Fruit fly (Drosophila melanogaster) whole organism, embryonic: ENCODE measurements around the gene CG34136.

Experiments
- Atf3 ChIP-seq: fragments of 200-800 bp; sonication (Bioruptor generic); optimal IDR thresholded peaks from 3 replicates; lab custom pipeline; 2016; ENCODE audit warnings: missing biosample characterization, missing genetic modification characterization
- B-H2 ChIP-seq: fragments of 200-800 bp; sonication (Bioruptor generic); optimal IDR thresholded peaks from 2 replicates; lab custom pipeline; 2018; ENCODE audit warnings: missing biosample characterization, mild to moderate bottlenecking, missing genetic modification characterization
- CG12744 ChIP-seq: fragments of 200-800 bp; sonication (Bioruptor generic); optimal IDR thresholded peaks from 2 replicates; lab custom pipeline; 2016; ENCODE audit warnings: missing biosample characterization, missing genetic modification characterization
- CG13775 ChIP-seq: fragments of 200-800 bp; sonication (Bioruptor generic); optimal IDR thresholded peaks from 3 replicates; lab custom pipeline; 2017; ENCODE audit warnings: missing biosample characterization, mild to moderate bottlenecking, missing genetic modification characterization
- CG14441 ChIP-seq: fragments of 200-800 bp; sonication (Bioruptor generic); IDR thresholded peaks from 2 replicates; pipeline ENCODE4 v1.3.6; 2022; ENCODE audit warnings: missing biosample characterization, missing genetic modification characterization
- CG14710 ChIP-seq: fragments of 200-800 bp; sonication (Bioruptor generic); optimal IDR thresholded peaks from 3 replicates; lab custom pipeline; 2019; ENCODE audit warnings: missing biosample characterization, mild to moderate bottlenecking, missing genetic modification characterization, moderate library complexity
- CG15073 ChIP-seq: fragments of 200-800 bp; sonication (Bioruptor generic); optimal IDR thresholded peaks from 2 replicates; lab custom pipeline; 2016; ENCODE audit warnings: missing biosample characterization, missing genetic modification characterization
- CG15514 ChIP-seq: fragments of 200-800 bp; sonication (Bioruptor generic); optimal IDR thresholded peaks from 3 replicates; lab custom pipeline; 2017; ENCODE audit warnings: missing biosample characterization, missing genetic modification characterization, mild to moderate bottlenecking, moderate library complexity, missing genetic modification reagents
- CG15696 ChIP-seq: fragments of 200-800 bp; sonication (Bioruptor generic); optimal IDR thresholded peaks from 2 replicates; lab custom pipeline; 2019; ENCODE audit warnings: missing biosample characterization, mild to moderate bottlenecking, missing genetic modification characterization, moderate library complexity
- CG2199 ChIP-seq: fragments of 200-800 bp; sonication (Bioruptor generic); IDR thresholded peaks from 3 replicates; pipeline ENCODE4 v1.3.6; 2022; ENCODE audit warnings: missing biosample characterization, missing genetic modification characterization
- CG32532 ChIP-seq: fragments of 200-800 bp; sonication (Bioruptor generic); IDR thresholded peaks from 2 replicates; pipeline ENCODE4 v1.3.6; 2022; ENCODE audit warnings: missing biosample characterization, missing genetic modification characterization
- CG3726 ChIP-seq: fragments of 200-800 bp; sonication (Bioruptor generic); IDR thresholded peaks from 3 replicates; pipeline ENCODE4, ENCODE4 v1.3.6; 2022; ENCODE audit warnings: missing biosample characterization, missing genetic modification characterization
- CG42726 ChIP-seq: fragments of 200-800 bp; sonication (Bioruptor generic); IDR thresholded peaks from 2 replicates; pipeline ENCODE4 v1.3.6; 2022; ENCODE audit warnings: missing biosample characterization, missing genetic modification characterization; ENCODE audit not compliant: partially characterized antibody
- CG5180 ChIP-seq: fragments of 200-800 bp; sonication (Bioruptor generic); optimal IDR thresholded peaks from 3 replicates; lab custom pipeline; 2017; ENCODE audit warnings: missing biosample characterization, missing genetic modification characterization, mild to moderate bottlenecking, moderate library complexity, missing genetic modification reagents
- CG6654 ChIP-seq: fragments of 200-800 bp; sonication (Bioruptor generic); optimal IDR thresholded peaks from 2 replicates; lab custom pipeline; 2017; ENCODE audit warnings: missing biosample characterization, mild to moderate bottlenecking, missing genetic modification characterization
- CG7357 ChIP-seq: fragments of 200-800 bp; sonication (Bioruptor generic); IDR thresholded peaks from 3 replicates; pipeline ENCODE4 v1.3.6; 2022; ENCODE audit warnings: missing biosample characterization, missing genetic modification characterization
- CG9437 ChIP-seq: fragments of 200-800 bp; sonication (Bioruptor generic); optimal IDR thresholded peaks from 2 replicates; lab custom pipeline; 2018; ENCODE audit warnings: missing biosample characterization, mild to moderate bottlenecking, missing genetic modification characterization
- Chrac-16 ChIP-seq: fragments of 200-800 bp; sonication (Bioruptor generic); optimal IDR thresholded peaks from 3 replicates; lab custom pipeline; 2016; ENCODE audit warnings: missing biosample characterization, missing genetic modification characterization
- D19A ChIP-seq: fragments of 200-800 bp; optimal IDR thresholded peaks from 3 replicates; lab custom pipeline; 2019; ENCODE audit warnings: missing biosample characterization, mild to moderate bottlenecking, missing genetic modification characterization, moderate library complexity
- H2.0 ChIP-seq: fragments of 200-800 bp; sonication (Bioruptor generic); IDR thresholded peaks from 2 replicates; pipeline ENCODE4 v1.3.6; 2022; ENCODE audit warnings: missing biosample characterization, missing genetic modification characterization
- Meics ChIP-seq: fragments of 200-800 bp; sonication (Bioruptor generic); optimal IDR thresholded peaks from 2 replicates; lab custom pipeline; 2017; ENCODE audit warnings: missing biosample characterization, mild to moderate bottlenecking, missing genetic modification characterization
- Nf-YC ChIP-seq: fragments of 200-800 bp; optimal IDR thresholded peaks from 3 replicates; lab custom pipeline; 2019; ENCODE audit warnings: missing biosample characterization, mild to moderate bottlenecking, missing genetic modification characterization, moderate library complexity
- Oli ChIP-seq: fragments of 200-800 bp; sonication (Bioruptor generic); optimal IDR thresholded peaks from 2 replicates; lab custom pipeline; 2018; ENCODE audit warnings: missing biosample characterization, mild to moderate bottlenecking, missing genetic modification characterization, moderate library complexity
- Opbp ChIP-seq: fragments of 200-800 bp; sonication (Bioruptor generic); IDR thresholded peaks from 3 replicates; pipeline ENCODE4 v1.3.6; 2022; ENCODE audit warnings: missing biosample characterization, missing genetic modification characterization; ENCODE audit not compliant: partially characterized antibody
- Scr ChIP-seq: fragments of 200-800 bp; sonication (Bioruptor generic); IDR thresholded peaks from 2 replicates; pipeline ENCODE4 v1.3.6; 2022; ENCODE audit warnings: missing biosample characterization, missing genetic modification characterization; ENCODE audit not compliant: partially characterized antibody
- Spps ChIP-seq: fragments of 200-800 bp; sonication (Bioruptor generic); optimal IDR thresholded peaks from 2 replicates; lab custom pipeline; 2018; ENCODE audit warnings: missing biosample characterization, mild to moderate bottlenecking, missing genetic modification characterization
- Trl ChIP-seq, 3 experiments: fragments of >200 bp in 2 of 3; fragments of 200-800 bp in 1 of 3; sonication (Bioruptor generic) in 1 of 3; optimal IDR thresholded peaks; 2 replicates in 1 of 3; 3 replicates in 2 of 3; lab custom pipeline; 2016 to 2017; ENCODE audit warnings: missing biosample characterization in 1 of 3, missing genetic modification characterization in 1 of 3
- Xrp1 ChIP-seq: fragments of 200-800 bp; sonication (Bioruptor generic); IDR thresholded peaks from 2 replicates; pipeline ENCODE4 v1.3.6; 2022; ENCODE audit warnings: missing biosample characterization, missing genetic modification characterization
- disco-r ChIP-seq: fragments of 200-800 bp; sonication (Bioruptor generic); optimal IDR thresholded peaks from 2 replicates; lab custom pipeline; 2016; ENCODE audit warnings: missing biosample characterization, missing genetic modification characterization
- dysf ChIP-seq: fragments of 200-800 bp; sonication (Bioruptor generic); IDR thresholded peaks from 3 replicates; pipeline ENCODE4 v1.3.6; 2022; ENCODE audit warnings: missing biosample characterization, missing genetic modification characterization
- jumu ChIP-seq: fragments of 200-800 bp; sonication (Bioruptor generic); optimal IDR thresholded peaks from 3 replicates; lab custom pipeline; 2016; ENCODE audit warnings: missing biosample characterization, missing genetic modification characterization
- kay ChIP-seq: fragments of 200-800 bp; sonication (Bioruptor generic); optimal IDR thresholded peaks from 2 replicates; lab custom pipeline; 2016; ENCODE audit warnings: missing biosample characterization, missing genetic modification characterization
- lab ChIP-seq: fragments of 200-800 bp; sonication (Bioruptor generic); optimal IDR thresholded peaks from 3 replicates; lab custom pipeline; 2017; ENCODE audit warnings: missing biosample characterization, missing genetic modification characterization, mild to moderate bottlenecking, moderate library complexity, missing genetic modification reagents
- lbe ChIP-seq: fragments of 200-800 bp; sonication (Bioruptor generic); optimal IDR thresholded peaks from 2 replicates; lab custom pipeline; 2016; ENCODE audit warnings: missing biosample characterization, mild to moderate bottlenecking, missing genetic modification characterization
- lola ChIP-seq, 3 experiments: fragments of >200 bp in 2 of 3; fragments of 200-800 bp in 1 of 3; sonication (Bioruptor generic) in 1 of 3; optimal IDR thresholded peaks; 2 replicates each; lab custom pipeline; 2017 to 2019; ENCODE audit warnings: missing biosample characterization in 3 of 3, missing genetic modification characterization in 3 of 3, mild to moderate bottlenecking in 1 of 3, moderate library complexity in 1 of 3
- luna ChIP-seq: fragments of 200-800 bp; sonication (Bioruptor generic); optimal IDR thresholded peaks from 2 replicates; lab custom pipeline; 2016; ENCODE audit warnings: missing biosample characterization, missing genetic modification characterization
- mirr ChIP-seq: fragments of 200-800 bp; sonication (Bioruptor generic); optimal IDR thresholded peaks from 3 replicates; lab custom pipeline; 2018; ENCODE audit warnings: missing biosample characterization, mild to moderate bottlenecking, missing genetic modification characterization
- sd ChIP-seq: fragments of 200-800 bp; sonication (Bioruptor generic); optimal IDR thresholded peaks from 3 replicates; lab custom pipeline; 2018; ENCODE audit warnings: missing biosample characterization, mild to moderate bottlenecking, missing genetic modification characterization, moderate library complexity
- sens ChIP-seq: fragments of 200-800 bp; sonication (Bioruptor generic); peaks from one replicate; lab custom pipeline; 2016; ENCODE audit warnings: missing biosample characterization, missing genetic modification characterization
- sug ChIP-seq: fragments of 200-800 bp; optimal IDR thresholded peaks from 2 replicates; lab custom pipeline; 2019; ENCODE audit warnings: missing biosample characterization, mild to moderate bottlenecking, missing genetic modification characterization, moderate library complexity
- twi ChIP-seq: fragments of 200-800 bp; optimal IDR thresholded peaks from 2 replicates; lab custom pipeline; 2019; ENCODE audit warnings: missing biosample characterization, mild to moderate bottlenecking, missing genetic modification characterization, moderate library complexity
- unpg ChIP-seq: fragments of 200-800 bp; sonication (Bioruptor generic); optimal IDR thresholded peaks from 3 replicates; lab custom pipeline; 2018; ENCODE audit warnings: missing biosample characterization, mild to moderate bottlenecking, missing genetic modification characterization, moderate library complexity

CG34136 gene

DNA sequence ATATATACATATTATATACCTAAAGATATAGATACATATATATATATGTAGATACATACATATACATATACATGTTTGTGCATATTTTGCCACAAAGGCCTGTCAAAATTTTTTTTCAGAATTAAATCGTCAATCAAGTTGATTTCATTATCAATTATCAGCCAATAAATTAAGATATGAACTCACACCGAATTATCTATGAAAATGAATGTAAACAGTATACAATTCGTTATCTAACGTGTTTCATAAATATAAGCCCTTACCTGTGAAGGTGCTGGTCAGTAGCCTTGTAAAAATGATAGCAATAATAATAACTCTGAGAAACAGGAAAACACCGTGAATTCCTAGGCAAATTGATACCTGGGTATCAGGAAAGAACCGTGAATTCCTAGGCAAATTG is 13.0 kb downstream of the CG34136 start (continued):
- TF ChIP-seq sug (tag; lab: Kevin White, UChicago) (no peak), lab (peak; percentile 63), mirr (GFP tag; lab: Kevin White, UChicago) (peak; percentile 67), Opbp (GFP tag; lab: Robert Waterston, UW) (no peak)
- TF ChIP-seq, all 482 proteins: peak for 6

- 0 out of 2 replicates have a peak, but pooled peaks have one; percentile 9 for TF ChIP-seq Xrp1 (GFP tag; lab: Robert Waterston, UW)
- TF ChIP-seq jumu (GFP tag; lab: Kevin White, UChicago), result no peak
- TF ChIP-seq dysf, result no peak
- peak; percentile 50 for TF ChIP-seq CG15696
- TF ChIP-seq twi (tag; lab: Kevin White, UChicago), result peak; percentile 26
- no peak for TF ChIP-seq Scr (GFP tag; lab: Robert Waterston, UW)
- TF ChIP-seq CG6654, result no peak
- no peak for TF ChIP-seq CG3726 (GFP tag; lab: Robert Waterston, UW)
- TF ChIP-seq CG7357, result no peak
- TF ChIP-seq CG2199 (GFP tag; lab: Robert Waterston, UW), result peak; percentile 57; the same call in 1 of the 3 replicates
- no peak for TF ChIP-seq CG15073 (GFP tag; lab: Kevin White, UChicago)
- no peak for TF ChIP-seq Trl (optimal IDR thresholded peaks at IDR 0.05; lab: Kevin White, UChicago)
- TF ChIP-seq Trl (GFP tag; optimal IDR thresholded peaks at IDR 0.05; lab: Kevin White, UChicago), result no peak
- no peak for TF ChIP-seq lbe
- peak; percentile 65 for TF ChIP-seq D19A (tag; lab: Kevin White, UChicago)
Measured at dm6 chr2L:21111849-21112248, 15.1 kb downstream of the CG34136 start.

- TF ChIP-seq D19A (tag; lab: Kevin White, UChicago) (no peak), Meics (GFP tag; lab: Kevin White, UChicago) (no peak), Spps (tag; lab: Kevin White, UChicago) (no peak), sens (GFP tag; lab: Kevin White, UChicago) (peak; percentile 59), CG5180 (GFP tag; lab: Kevin White, UChicago) (no peak), lola (GFP tag; optimal IDR thresholded peaks at IDR 0.05; lab: Kevin White, UChicago) (no peak), CG42726 (GFP tag; lab: Robert Waterston, UW) (no peak), Oli (tag; lab: Kevin White, UChicago) (no peak)
Measured at dm6 chr2L:21113546-21113945, 16.8 kb downstream of the CG34136 start.

DNA sequence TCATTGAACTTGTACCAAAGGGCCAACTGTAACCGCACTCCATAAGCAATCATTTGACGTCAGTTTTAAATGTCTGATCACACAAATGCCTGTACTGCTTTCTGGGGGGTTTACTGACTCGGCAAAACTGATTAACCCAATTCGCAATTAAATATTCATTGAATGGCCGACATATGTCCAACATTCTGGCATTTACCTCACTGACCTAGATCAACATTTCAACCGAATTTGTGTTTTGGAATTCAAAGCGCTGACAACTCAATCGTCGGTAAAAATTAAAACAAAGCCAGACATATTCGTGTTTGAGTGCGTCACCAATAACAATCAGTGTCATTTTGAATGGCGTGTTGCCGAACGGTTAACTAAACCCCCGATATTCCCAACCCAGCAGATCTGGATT is 19.0 kb downstream of the CG34136 start:
- TF ChIP-seq CG13775 (GFP tag; lab: Kevin White, UChicago), result no peak
- no peak for TF ChIP-seq Atf3
- TF ChIP-seq CG2199 (GFP tag; lab: Robert Waterston, UW), result peak; percentile 97

- TF ChIP-seq unpg (GFP tag; lab: Kevin White, UChicago) (no peak), CG14710 (tag; lab: Kevin White, UChicago) (no peak), Chrac-16 (GFP tag; lab: Kevin White, UChicago) (no peak), CG12744 (GFP tag; lab: Kevin White, UChicago) (no peak), kay (GFP tag; lab: Kevin White, UChicago) (no peak), CG9437 (GFP tag; lab: Kevin White, UChicago) (no peak), Nf-YC (tag; lab: Kevin White, UChicago) (no peak), H2.0 (GFP tag; lab: Robert Waterston, UW) (no peak), CG14441 (GFP tag; lab: Robert Waterston, UW) (no peak), CG15514 (GFP tag; lab: Kevin White, UChicago) (no peak), B-H2 (GFP tag; lab: Kevin White, UChicago) (no peak), luna (GFP tag; lab: Kevin White, UChicago) (no peak), sd (tag; lab: Kevin White, UChicago) (no peak), CG32532 (no peak), disco-r (GFP tag; lab: Kevin White, UChicago) (no peak)
Measured at dm6 chr2L:21135764-21136163, 39.0 kb downstream of the CG34136 start.
